Worm (Caenorhabditis elegans): Measurements from ENCODE around the gene srbc-13.

The srbc-13 gene

ce11 chrV:847521-847920, at the start of gene srbc-13:
Gene srbc-13 (plus strand): TSS chrV:847821.
- TF ChIP-seq ces-1 (GFP tag; optimal IDR thresholded peaks at IDR 0.05): no peak
- no peak for TF ChIP-seq mls-2 (tag; optimal IDR thresholded peaks at IDR 0.05)
- no peak for TF ChIP-seq drap-1 (GFP tag; optimal IDR thresholded peaks at IDR 0.05)
- no peak for TF ChIP-seq nhr-12 (tag; optimal IDR thresholded peaks at IDR 0.05)
- no peak for TF ChIP-seq unc-39 (tag; optimal IDR thresholded peaks at IDR 0.05)
- no peak for TF ChIP-seq ceh-39 (tag; optimal IDR thresholded peaks at IDR 0.05)
- TF ChIP-seq elt-3 (tag; optimal IDR thresholded peaks at IDR 0.05): no peak

- TF ChIP-seq lin-32 (GFP tag; optimal IDR thresholded peaks at IDR 0.05): no peak
- peak; percentile 38 for TF ChIP-seq elt-1 (tag; optimal IDR thresholded peaks at IDR 0.05; ENCODE audit: borderline replicate concordance, insufficient read depth)
- TF ChIP-seq bed-3 (GFP tag; optimal IDR thresholded peaks at IDR 0.05): no peak
Measured at ce11 chrV:800271-800670, 47.4 kb upstream of the srbc-13 start.

- peak; percentile 85 for TF ChIP-seq elt-1 (tag; optimal IDR thresholded peaks at IDR 0.05; ENCODE audit: borderline replicate concordance, insufficient read depth)
- TF ChIP-seq unc-62 (GFP tag; optimal IDR thresholded peaks at IDR 0.05): no peak
- TF ChIP-seq snpc-4 (tag; optimal IDR thresholded peaks at IDR 0.05): no peak
Measured at ce11 chrV:801555-802060, 46.0 kb upstream of the srbc-13 start.

ce11 chrV:802726-803125, 44.9 kb upstream of the srbc-13 start:
- TF ChIP-seq mls-2 (tag; optimal IDR thresholded peaks at IDR 0.05) (no peak), unc-62 (GFP tag; optimal IDR thresholded peaks at IDR 0.05) (no peak), snpc-4 (tag; optimal IDR thresholded peaks at IDR 0.05) (no peak), ztf-11 (tag; optimal IDR thresholded peaks at IDR 0.05) (no peak), pha-4 (tag; optimal IDR thresholded peaks at IDR 0.05) (no peak), lin-32 (GFP tag; optimal IDR thresholded peaks at IDR 0.05) (no peak), cnd-1 (tag; optimal IDR thresholded peaks at IDR 0.05) (no peak), mep-1 (tag; optimal IDR thresholded peaks at IDR 0.05) (no peak), mab-5 (tag; optimal IDR thresholded peaks at IDR 0.05) (no peak), hlh-1 (tag; optimal IDR thresholded peaks at IDR 0.05) (no peak), unc-39 (tag; optimal IDR thresholded peaks at IDR 0.05) (no peak), ham-2 (GFP tag; optimal IDR thresholded peaks at IDR 0.05) (no peak), unc-120 (tag; optimal IDR thresholded peaks at IDR 0.05; ENCODE audit: poor library complexity, severe bottlenecking) (no peak), blmp-1 (tag; optimal IDR thresholded peaks at IDR 0.05) (no peak), bed-3 (GFP tag; optimal IDR thresholded peaks at IDR 0.05) (no peak)

- TF ChIP-seq nhr-237 (tag; optimal IDR thresholded peaks at IDR 0.05) (no peak), nhr-2 (tag; optimal IDR thresholded peaks at IDR 0.05) (no peak), ham-2 (GFP tag; optimal IDR thresholded peaks at IDR 0.05) (no peak)
Measured at ce11 chrV:803472-803871, 44.1 kb upstream of the srbc-13 start.

ce11 chrV:804485-804884, 43.1 kb upstream of the srbc-13 start, which contains the start of gene nhr-270:
Gene nhr-270 (minus strand): TSS chrV:804741.
- peak; percentile 36 for TF ChIP-seq elt-1 (tag; optimal IDR thresholded peaks at IDR 0.05; ENCODE audit: borderline replicate concordance, insufficient read depth)
- no peak for TF ChIP-seq nhr-2 (tag; optimal IDR thresholded peaks at IDR 0.05)
- TF ChIP-seq drap-1 (GFP tag; optimal IDR thresholded peaks at IDR 0.05): no peak

- TF ChIP-seq ztf-11 (tag; optimal IDR thresholded peaks at IDR 0.05) (no peak), nhr-76 (tag; optimal IDR thresholded peaks at IDR 0.05) (no peak), mls-2 (tag; optimal IDR thresholded peaks at IDR 0.05) (no peak), nhr-28 (tag; optimal IDR thresholded peaks at IDR 0.05) (no peak), elt-3 (tag; optimal IDR thresholded peaks at IDR 0.05) (no peak), lin-32 (GFP tag; optimal IDR thresholded peaks at IDR 0.05) (no peak), bed-3 (GFP tag; optimal IDR thresholded peaks at IDR 0.05) (no peak), tbx-8 (GFP tag; optimal IDR thresholded peaks at IDR 0.05) (no peak), drap-1 (GFP tag; optimal IDR thresholded peaks at IDR 0.05) (no peak), ceh-43 (GFP tag; optimal IDR thresholded peaks at IDR 0.05) (no peak), cnd-1 (tag; optimal IDR thresholded peaks at IDR 0.05) (no peak), nhr-2 (tag; optimal IDR thresholded peaks at IDR 0.05) (no peak), hlh-1 (tag; optimal IDR thresholded peaks at IDR 0.05) (no peak), mab-5 (tag; optimal IDR thresholded peaks at IDR 0.05) (no peak), snpc-4 (tag; optimal IDR thresholded peaks at IDR 0.05) (no peak)
Measured at ce11 chrV:808260-808659, 39.4 kb upstream of the srbc-13 start.

Data from whole organism, mixed stage, embryonic.